Worm (Caenorhabditis elegans) whole organism, early embryonic: ENCODE measurements around the gene C04E7.5.

ENCODE experiments used
- B0310.2 ChIP-seq: sonication (generic microtip); optimal IDR thresholded peaks from 2 replicates; lab custom pipeline; 2016; ENCODE audit warnings: mild to moderate bottlenecking, missing genetic modification characterization, missing compliant biosample characterization
- F13C5.2 ChIP-seq: sonication (generic microtip); optimal IDR thresholded peaks from 2 replicates; lab custom pipeline; 2017; ENCODE audit warnings: mild to moderate bottlenecking, missing genetic modification characterization, inconsistent platforms, missing compliant biosample characterization
- aly-1 ChIP-seq: sonication (generic microtip); optimal IDR thresholded peaks from 2 replicates; lab custom pipeline; 2016; ENCODE audit warnings: missing genetic modification characterization, missing compliant biosample characterization
- ama-1 ChIP-seq: fragments of 150-350 bp; optimal IDR thresholded peaks from 2 replicates; lab custom pipeline; 2014
- ceh-13 ChIP-seq: fragments of 200-800 bp; sonication (Bioruptor generic); optimal IDR thresholded peaks from 2 replicates; lab custom pipeline; 2018; ENCODE audit warnings: mild to moderate bottlenecking, missing genetic modification characterization, missing compliant biosample characterization
- ets-7 ChIP-seq: sonication (generic microtip); optimal IDR thresholded peaks from 2 replicates; lab custom pipeline; 2016; ENCODE audit warnings: missing genotype, missing genetic modification characterization, missing compliant biosample characterization
- flt-1 ChIP-seq: fragments of 200-800 bp; sonication (Bioruptor generic); IDR thresholded peaks from 2 replicates; pipeline ENCODE4 v1.3.6; 2022; ENCODE audit warnings: missing genetic modification characterization, missing compliant biosample characterization
- hmg-4 ChIP-seq: fragments of 200-800 bp; sonication (Bioruptor generic); optimal IDR thresholded peaks from 2 replicates; lab custom pipeline; 2018; ENCODE audit warnings: mild to moderate bottlenecking, missing genetic modification characterization, missing compliant biosample characterization
- scrt-1 ChIP-seq: fragments of 200-800 bp; sonication (Bioruptor generic); IDR thresholded peaks from 2 replicates; pipeline ENCODE4 v1.3.6; 2022; ENCODE audit warnings: missing genetic modification characterization, missing compliant biosample characterization
- tbx-37 ChIP-seq: fragments of 200-800 bp; sonication (Bioruptor generic); conservative IDR thresholded peaks from 2 replicates; pipeline ENCODE4 v1.3.6; 2022; ENCODE audit warnings: missing genetic modification reagents, missing genetic modification characterization, missing compliant biosample characterization

DNA sequence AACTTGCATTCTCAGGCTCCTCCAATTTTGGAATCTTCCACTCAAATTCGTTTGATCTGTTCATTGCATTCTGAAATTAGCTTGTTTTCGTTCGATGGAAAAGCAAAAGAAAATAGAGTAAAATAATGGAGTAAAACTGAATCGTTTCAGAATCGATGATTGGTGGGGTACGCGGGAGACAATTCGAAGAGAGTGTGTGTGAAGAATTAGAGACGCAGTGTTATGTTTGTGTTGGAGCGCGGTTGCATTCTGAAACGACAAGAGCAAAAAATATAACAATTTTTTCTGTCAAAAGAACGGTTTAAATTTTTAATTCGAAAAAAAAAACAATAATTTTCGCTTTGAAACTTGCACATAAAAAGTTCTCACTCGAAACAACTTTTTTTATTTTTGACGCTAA lies 28.1 kb downstream of the C04E7.5 start, which contains the start of gene ceh-93:
- TF ChIP-seq ama-1 (lab: Kevin White, UChicago): no peak
- TF ChIP-seq aly-1 (tag; lab: Kevin White, UChicago): no peak
- no peak for TF ChIP-seq flt-1
- no peak for TF ChIP-seq B0310.2
- TF ChIP-seq tbx-37: no peak
- TF ChIP-seq hmg-4 (GFP tag; lab: Kevin White, UChicago): no peak
- no peak for TF ChIP-seq ets-7 (tag; lab: Kevin White, UChicago)
- TF ChIP-seq F13C5.2 (tag; lab: Kevin White, UChicago): no peak
- TF ChIP-seq ceh-13 (GFP tag; lab: Kevin White, UChicago): no peak
- no peak for TF ChIP-seq scrt-1 (GFP tag; lab: Robert Waterston, UW)
